Fruit fly (Drosophila melanogaster) whole organism, larva: ENCODE measurements around the gene CG17470.

ENCODE experiments used
- noc ChIP-seq: fragments of 200-800 bp; sonication (Bioruptor generic); optimal IDR thresholded peaks from 3 replicates; lab custom pipeline; 2019; ENCODE audit warnings: missing biosample characterization, mild to moderate bottlenecking, missing genetic modification characterization, moderate library complexity

Gene CG17470

DNA sequence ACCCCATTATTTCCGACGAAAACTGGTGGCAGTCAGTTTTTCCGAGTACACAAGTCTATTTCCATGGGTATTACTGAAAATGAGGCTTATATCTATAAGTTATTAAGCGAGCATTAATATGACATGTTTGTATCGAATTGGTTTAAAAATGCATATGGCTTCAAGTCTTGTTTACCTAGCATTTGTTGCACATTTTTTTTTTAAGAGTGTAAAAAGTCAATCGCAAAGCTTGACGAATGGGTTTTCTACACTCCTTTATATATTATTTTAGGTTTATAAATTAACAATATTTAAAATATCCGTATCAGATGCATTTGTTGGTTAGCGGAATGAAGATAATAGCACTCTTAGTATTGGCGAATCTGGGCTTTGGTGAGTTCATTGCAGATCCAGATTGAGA lies 3.2 kb downstream of the CG17470 start, which contains the start of gene CG31680:
Gene CG31680 (plus strand): TSS at position 301 of the 400 bp plus-strand sequence.
- no peak for TF ChIP-seq noc (tag; lab: Kevin White, UChicago)

DNA sequence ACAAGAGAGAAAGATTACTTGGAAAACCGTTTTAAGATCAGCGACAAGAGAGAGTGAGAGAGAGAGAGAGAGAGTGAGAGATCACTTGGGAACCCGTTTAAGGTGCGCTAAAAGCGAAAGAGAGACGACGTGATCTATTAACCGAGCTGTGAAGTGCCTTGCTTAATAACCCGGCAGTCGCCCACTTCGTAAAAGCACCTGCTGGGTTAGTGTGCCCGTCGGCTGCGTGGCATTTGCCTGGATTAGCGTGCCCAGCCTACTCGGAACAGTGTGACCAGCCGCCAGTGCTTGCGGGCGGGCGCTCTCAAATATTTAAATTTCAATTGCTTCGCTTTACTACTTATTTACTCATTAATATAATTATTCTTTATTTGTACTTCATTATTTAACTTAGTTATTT lies 4.6 kb downstream of the CG17470 start:
- no peak for TF ChIP-seq noc (tag; lab: Kevin White, UChicago)

DNA sequence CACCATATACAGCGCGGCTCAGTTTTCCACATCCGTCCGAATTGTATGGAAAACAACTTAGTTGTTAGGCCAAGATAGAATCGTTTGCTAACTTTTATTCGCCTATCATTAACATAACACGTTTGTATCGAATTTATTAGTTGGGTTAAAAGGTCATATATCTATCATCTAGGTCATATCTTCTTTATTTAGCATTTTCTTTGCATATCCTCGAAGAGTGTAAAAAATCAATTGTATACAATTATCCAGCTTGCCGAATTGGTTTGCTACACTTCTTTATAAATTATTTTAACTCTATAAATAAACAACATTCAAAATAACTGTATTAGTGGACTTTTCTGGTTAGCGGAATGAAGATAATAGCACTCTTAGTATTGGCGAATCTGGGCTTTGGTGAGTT lies 8.8 kb downstream of the CG17470 start, which contains the start of gene CG17472:
Gene CG17472 (plus strand): TSS at position 301 of the 400 bp plus-strand sequence.
- TF ChIP-seq noc (tag; lab: Kevin White, UChicago): no peak

DNA sequence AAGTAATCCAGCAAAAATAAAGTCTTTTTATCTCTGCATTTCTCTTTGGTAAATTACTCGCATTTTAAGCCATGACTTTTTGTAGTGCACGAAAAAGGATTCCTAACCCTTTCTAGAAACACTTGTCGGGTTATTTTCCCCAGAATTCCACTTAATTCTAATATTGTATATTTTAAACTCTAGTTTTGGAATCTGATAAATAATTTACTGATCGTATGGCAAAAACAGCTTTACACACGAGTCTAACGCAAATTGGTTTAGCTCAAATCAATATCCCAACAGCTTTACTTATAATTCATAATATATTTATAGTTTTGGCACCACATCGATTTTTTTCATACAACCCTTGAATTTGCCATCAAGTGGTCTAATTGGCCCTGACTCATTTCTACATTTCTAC lies 28.8 kb downstream of the CG17470 start, which contains the start of gene CG15475:
Gene CG15475 (plus strand): TSS at position 301 of the 400 bp plus-strand sequence.
- no peak for TF ChIP-seq noc (tag; lab: Kevin White, UChicago)

DNA sequence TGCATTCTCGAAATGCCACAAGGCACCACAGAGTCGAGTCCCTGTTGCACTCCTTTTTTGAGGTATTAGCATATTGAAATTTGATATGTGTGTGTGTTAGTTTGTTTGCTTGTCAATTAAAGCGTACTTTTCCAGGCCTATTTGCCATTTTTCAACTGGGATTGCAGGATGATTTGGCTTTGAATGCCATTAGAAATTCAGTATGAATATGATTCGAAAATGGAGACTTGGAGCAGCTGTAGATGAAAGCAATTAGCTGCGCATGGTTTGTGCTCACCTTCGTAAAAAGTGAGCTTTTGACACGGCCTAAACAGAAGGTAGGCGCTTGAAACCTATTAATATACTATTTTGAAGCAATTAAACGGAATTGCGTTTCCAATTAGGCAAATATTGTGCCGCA lies 38.9 kb downstream of the CG17470 start, which contains the start of gene CG31677:
Gene CG31677 (minus strand): TSS at position 101 of the 400 bp plus-strand sequence.
- TF ChIP-seq noc (tag; lab: Kevin White, UChicago): no peak

DNA sequence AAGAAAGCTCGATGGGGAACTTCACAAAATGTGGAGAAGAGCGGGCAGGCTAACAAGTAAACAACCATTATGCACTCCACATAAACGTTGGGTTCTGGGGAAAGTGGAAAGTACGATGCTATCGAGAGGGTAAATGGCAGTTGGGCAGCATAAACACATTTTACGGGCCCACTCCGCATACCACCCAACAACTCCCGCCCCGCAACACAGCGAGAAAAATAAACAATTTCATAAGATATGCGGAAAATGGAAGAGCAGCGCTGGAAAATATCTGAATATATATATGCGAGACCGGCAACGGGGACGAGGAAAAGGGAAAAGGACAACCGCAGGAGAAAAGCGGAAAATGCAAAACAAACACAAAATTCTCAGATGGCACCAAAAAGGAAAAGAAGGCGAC lies 41.8 kb downstream of the CG17470 start:
- TF ChIP-seq noc (tag; lab: Kevin White, UChicago): no peak

DNA sequence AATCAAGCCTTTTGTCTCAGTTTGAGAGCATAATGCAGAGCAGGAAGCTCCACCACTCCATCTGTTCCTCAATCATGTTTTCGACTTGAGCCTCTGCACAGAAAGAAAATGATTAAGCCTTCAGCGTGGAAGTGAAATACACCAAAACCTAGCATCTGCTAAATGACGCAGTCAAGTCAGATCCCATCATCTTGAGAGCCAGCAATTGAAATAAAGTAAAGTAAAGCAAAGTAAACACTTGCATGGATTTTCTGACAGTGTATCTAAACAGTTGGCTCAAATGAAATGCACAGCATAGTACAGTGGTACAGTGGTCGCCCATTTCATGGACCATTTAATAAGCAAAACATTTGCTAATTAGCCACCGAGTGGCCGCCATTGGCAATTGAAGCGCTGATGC lies 45.3 kb downstream of the CG17470 start:
- no peak for TF ChIP-seq noc (tag; lab: Kevin White, UChicago)
